Worm (Caenorhabditis elegans): Measurements from ENCODE around the gene F02A9.7.

Gene F02A9.7

ce11 chrIII:9075539-9075938 lies at the start of gene F02A9.7:
F02A9.7 (minus strand) TSS chrIII:9075639.
- no peak for TF ChIP-seq fax-1 (tag; optimal IDR thresholded peaks at IDR 0.05)
- no peak for TF ChIP-seq zip-5 (tag; optimal IDR thresholded peaks at IDR 0.05)
- TF ChIP-seq ttx-3 (tag; optimal IDR thresholded peaks at IDR 0.05): no peak
- TF ChIP-seq tbx-7 (tag; optimal IDR thresholded peaks at IDR 0.05): no peak
- no peak for TF ChIP-seq elt-4 (tag; optimal IDR thresholded peaks at IDR 0.05)

- no peak for TF ChIP-seq ceh-45 (GFP tag; IDR thresholded peaks at IDR 0.05)
- no peak for TF ChIP-seq nhr-11 (tag; optimal IDR thresholded peaks at IDR 0.05)
- no peak for TF ChIP-seq F13H6.1 (tag; optimal IDR thresholded peaks at IDR 0.05)
- TF ChIP-seq pha-2 (tag; optimal IDR thresholded peaks at IDR 0.05): no peak
- TF ChIP-seq unc-55 (GFP tag; optimal IDR thresholded peaks at IDR 0.05): no peak
- no peak for TF ChIP-seq madf-2 (tag; optimal IDR thresholded peaks at IDR 0.05)
- no peak for TF ChIP-seq mec-3 (tag; optimal IDR thresholded peaks at IDR 0.05; ENCODE audit: borderline replicate concordance)
- TF ChIP-seq pat-9 (tag; optimal IDR thresholded peaks at IDR 0.05): no peak
- no peak for TF ChIP-seq ceh-2 (tag; optimal IDR thresholded peaks at IDR 0.05)
- no peak for TF ChIP-seq ceh-18 (tag; optimal IDR thresholded peaks at IDR 0.05)
- no peak for TF ChIP-seq ceh-14 (tag; optimal IDR thresholded peaks at IDR 0.05)
- no peak for TF ChIP-seq pag-3 (tag; optimal IDR thresholded peaks at IDR 0.05; ENCODE audit: borderline replicate concordance)
- TF ChIP-seq ahr-1 (tag; optimal IDR thresholded peaks at IDR 0.05): no peak
- TF ChIP-seq ztf-16 (tag; optimal IDR thresholded peaks at IDR 0.05): no peak
- TF ChIP-seq hlh-30 (tag; optimal IDR thresholded peaks at IDR 0.05; ENCODE audit: insufficient read depth): no peak
- TF ChIP-seq ama-1 (optimal IDR thresholded peaks at IDR 0.05): no peak
- no peak for TF ChIP-seq pha-4 (tag; optimal IDR thresholded peaks at IDR 0.05)
- TF ChIP-seq unc-86 (tag; optimal IDR thresholded peaks at IDR 0.05): no peak
- TF ChIP-seq odd-2 (tag; optimal IDR thresholded peaks at IDR 0.05): no peak
- no peak for TF ChIP-seq unc-42 (tag; optimal IDR thresholded peaks at IDR 0.05)
Measured at ce11 chrIII:9118921-9119606, 43.6 kb upstream of the F02A9.7 start, which contains the start of gene ced-11. ced-11 (plus strand) TSS chrIII:9119556.

- TF ChIP-seq ets-4 (tag; optimal IDR thresholded peaks at IDR 0.05) (no peak), hlh-13 (GFP tag; optimal IDR thresholded peaks at IDR 0.05) (no peak), syd-9 (tag; optimal IDR thresholded peaks at IDR 0.05) (no peak), pha-4 (tag; optimal IDR thresholded peaks at IDR 0.05) (no peak), sox-4 (tag; optimal IDR thresholded peaks at IDR 0.05) (no peak), ref-2 (tag; optimal IDR thresholded peaks at IDR 0.05) (no peak), hlh-6 (tag; optimal IDR thresholded peaks at IDR 0.05) (no peak)
Measured at ce11 chrIII:9118314-9118850, 42.9 kb upstream of the F02A9.7 start, which contains the start of gene grl-11. grl-11 (minus strand) TSS chrIII:9118364.

ce11 chrIII:9115745-9116144 lies 40.3 kb upstream of the F02A9.7 start:
- TF ChIP-seq lin-11 (tag; optimal IDR thresholded peaks at IDR 0.05) (no peak), syd-9 (tag; optimal IDR thresholded peaks at IDR 0.05) (no peak), ceh-30 (tag; optimal IDR thresholded peaks at IDR 0.05) (no peak), eyg-1 (tag; optimal IDR thresholded peaks at IDR 0.05) (no peak), fkh-10 (GFP tag; optimal IDR thresholded peaks at IDR 0.05) (no peak), hlh-8 (tag; optimal IDR thresholded peaks at IDR 0.05) (no peak), K09A11.1 (tag; optimal IDR thresholded peaks at IDR 0.05; ENCODE audit: insufficient read depth) (no peak), F13H6.1 (tag; optimal IDR thresholded peaks at IDR 0.05) (no peak), npax-4 (tag; optimal IDR thresholded peaks at IDR 0.05) (no peak), nhr-232 (tag; optimal IDR thresholded peaks at IDR 0.05) (no peak), pha-4 (tag; optimal IDR thresholded peaks at IDR 0.05) (no peak), nhr-11 (tag; optimal IDR thresholded peaks at IDR 0.05) (no peak), C08G9.2 (tag; optimal IDR thresholded peaks at IDR 0.05) (no peak), madf-2 (tag; optimal IDR thresholded peaks at IDR 0.05) (no peak), nfya-1 (tag; optimal IDR thresholded peaks at IDR 0.05) (no peak), dmd-4 (tag; optimal IDR thresholded peaks at IDR 0.05; ENCODE audit: borderline replicate concordance) (no peak), sox-2 (GFP tag; IDR thresholded peaks at IDR 0.05) (no peak), ceh-34 (tag; optimal IDR thresholded peaks at IDR 0.05) (no peak), odd-2 (tag; optimal IDR thresholded peaks at IDR 0.05) (no peak)

All from whole organism, late embryonic.